Worm (Caenorhabditis elegans): ENCODE results near the gene F23H12.10.

DNA sequence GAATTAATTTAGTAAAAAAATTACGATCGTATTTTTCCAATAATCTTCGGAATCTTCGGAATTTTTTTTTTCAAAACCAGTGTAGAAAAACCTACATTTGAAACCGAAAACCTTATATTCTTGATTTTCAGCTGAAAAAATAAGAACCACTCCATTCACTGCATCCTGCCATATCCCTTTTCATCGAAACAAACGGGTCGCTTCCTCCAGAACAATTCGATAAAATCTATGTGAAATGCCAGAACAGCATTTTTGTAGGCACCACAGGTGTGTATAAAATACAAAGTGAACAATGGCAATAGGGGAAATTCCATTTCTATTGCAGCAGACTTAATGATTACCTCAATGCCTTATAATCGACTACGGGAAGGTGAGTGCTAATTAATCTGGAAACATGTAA, 3.2 kb upstream of the F23H12.10 start, which contains the start of gene K01D12.1:
- TF ChIP-seq ztf-23 (GFP tag; IDR thresholded peaks at IDR 0.05) (no peak), flt-1 (GFP tag; IDR thresholded peaks at IDR 0.05) (no peak), klf-2 (GFP tag; conservative IDR thresholded peaks at IDR 0.05) (no peak), tab-1 (GFP tag; IDR thresholded peaks at IDR 0.05) (no peak), ref-1 (GFP tag; conservative IDR thresholded peaks at IDR 0.05) (no peak), cog-1 (tag; optimal IDR thresholded peaks at IDR 0.05) (no peak), ztf-29 (GFP tag; IDR thresholded peaks at IDR 0.05) (no peak), T22C8.4 (GFP tag; IDR thresholded peaks at IDR 0.05) (no peak), med-1 (GFP tag; optimal IDR thresholded peaks at IDR 0.05; ENCODE audit: insufficient read depth) (no peak)
